Fruit fly (Drosophila melanogaster) whole organism, wandering third instar larva: Measurements from ENCODE around the gene Gpdh3.
A peak's percentile ranks its signal among the peaks of the same experiment; 100 is the strongest.

Experiments used
- CG32264 ChIP-seq: fragments of 200-800 bp; sonication (Bioruptor generic); optimal IDR thresholded peaks from 2 replicates; lab custom pipeline; 2016; ENCODE audit warnings: missing biosample characterization, missing genetic modification characterization
- CG9705 ChIP-seq: fragments of 200-800 bp; sonication (Bioruptor generic); optimal IDR thresholded peaks from 2 replicates; lab custom pipeline; 2018; ENCODE audit warnings: missing biosample characterization, mild to moderate bottlenecking, missing genetic modification characterization
- Dfd ChIP-seq: fragments of >200 bp; optimal IDR thresholded peaks from 2 replicates; lab custom pipeline; 2017; ENCODE audit warnings: missing biosample characterization, missing genetic modification characterization
- Dif ChIP-seq: fragments of 200-275, 200-300 bp; sonication (Bioruptor generic); optimal IDR thresholded peaks from 2 replicates; lab custom pipeline; 2018; ENCODE audit warnings: missing biosample characterization, missing genetic modification characterization; ENCODE audit not compliant: partially characterized antibody
- GATAd ChIP-seq: sonication (Bioruptor generic); optimal IDR thresholded peaks from 2 replicates; lab custom pipeline; 2016; ENCODE audit warnings: missing biosample characterization, missing genetic modification characterization
- HLH106 ChIP-seq: fragments of 200-800 bp; optimal IDR thresholded peaks from 3 replicates; lab custom pipeline; 2019; ENCODE audit warnings: missing biosample characterization, mild to moderate bottlenecking, missing genetic modification characterization, moderate library complexity
- Hnf4 ChIP-seq: fragments of 200-800 bp; sonication (Bioruptor generic); optimal IDR thresholded peaks from 2 replicates; lab custom pipeline; 2016; ENCODE audit warnings: missing biosample characterization, mild to moderate bottlenecking, missing genetic modification characterization
- Hr78 ChIP-seq: fragments of >200 bp; optimal IDR thresholded peaks from 2 replicates; lab custom pipeline; 2017; ENCODE audit warnings: missing biosample characterization, missing genetic modification characterization
- Hr83 ChIP-seq: fragments of 200-300 bp; sonication (Bioruptor generic); optimal IDR thresholded peaks from 2 replicates; lab custom pipeline; 2016; ENCODE audit warnings: missing biosample characterization, mild to moderate bottlenecking, missing genetic modification characterization, moderate library complexity; ENCODE audit not compliant: poor library complexity, severe bottlenecking
- Jra ChIP-seq: sonication (Bioruptor generic); optimal IDR thresholded peaks from 2 replicates; lab custom pipeline; 2016; ENCODE audit warnings: missing biosample characterization, missing genetic modification characterization
- Mio ChIP-seq: sonication (Bioruptor generic); optimal IDR thresholded peaks from 2 replicates; lab custom pipeline; 2016; ENCODE audit warnings: missing biosample characterization, missing genetic modification characterization
- Myc ChIP-seq: fragments of >200 bp; optimal IDR thresholded peaks from 2 replicates; lab custom pipeline; 2017
- N ChIP-seq: fragments of >200 bp; optimal IDR thresholded peaks from 2 replicates; lab custom pipeline; 2018; ENCODE audit warnings: missing biosample characterization, missing external identifiers, missing genetic modification characterization
- OdsH ChIP-seq: fragments of 200-800 bp; sonication (Bioruptor generic); optimal IDR thresholded peaks from 2 replicates; lab custom pipeline; 2016; ENCODE audit warnings: missing biosample characterization, mild to moderate bottlenecking, missing genetic modification characterization
- Sp1 ChIP-seq: fragments of 200-800 bp; sonication (Bioruptor generic); optimal IDR thresholded peaks from 3 replicates; lab custom pipeline; 2019; ENCODE audit warnings: missing biosample characterization, mild to moderate bottlenecking, missing genetic modification characterization, moderate library complexity
- Vsx2 ChIP-seq: fragments of 200-300, 225-300 bp; sonication (Bioruptor generic); optimal IDR thresholded peaks from 2 replicates; lab custom pipeline; 2018; ENCODE audit warnings: missing biosample characterization, missing genetic modification characterization; ENCODE audit not compliant: partially characterized antibody
- br ChIP-seq: fragments of 200-800 bp; sonication (Bioruptor generic); optimal IDR thresholded peaks from 2 replicates; lab custom pipeline; 2016; ENCODE audit warnings: missing biosample characterization, missing genetic modification characterization
- dmrt93B ChIP-seq: fragments of 200-800 bp; sonication (Bioruptor generic); optimal IDR thresholded peaks from 2 replicates; lab custom pipeline; 2018; ENCODE audit warnings: missing biosample characterization, mild to moderate bottlenecking, missing genetic modification characterization
- dsf ChIP-seq: sonication (Bioruptor generic); optimal IDR thresholded peaks from 2 replicates; lab custom pipeline; 2016; ENCODE audit warnings: missing biosample characterization, missing genetic modification characterization, borderline replicate concordance
- ey ChIP-seq: fragments of 200-800 bp; sonication (Bioruptor generic); optimal IDR thresholded peaks from 2 replicates; lab custom pipeline; 2016; ENCODE audit warnings: missing biosample characterization, missing genetic modification characterization
- foxo ChIP-seq, 2 experiments: fragments of 200-800 bp; sonication (Bioruptor generic); optimal IDR thresholded peaks; 2 replicates in 1 of 2; 3 replicates in 1 of 2; lab custom pipeline; 2016 to 2017; ENCODE audit warnings: missing biosample characterization in 2 of 2, missing genetic modification characterization in 2 of 2
- fru ChIP-seq: fragments of 200-800 bp; sonication (Bioruptor generic); optimal IDR thresholded peaks from 3 replicates; lab custom pipeline; 2016; ENCODE audit warnings: missing biosample characterization, mild to moderate bottlenecking, missing genetic modification characterization
- h ChIP-seq: fragments of 200-800 bp; sonication (Bioruptor generic); optimal IDR thresholded peaks from 3 replicates; lab custom pipeline; 2016; ENCODE audit warnings: missing biosample characterization, mild to moderate bottlenecking, missing genetic modification characterization
- lola ChIP-seq: fragments of >200 bp; optimal IDR thresholded peaks from 2 replicates; lab custom pipeline; 2017; ENCODE audit warnings: missing biosample characterization, missing genetic modification characterization
- pan ChIP-seq: fragments of >200 bp; optimal IDR thresholded peaks from 2 replicates; lab custom pipeline; 2017
- psq ChIP-seq: fragments of 200-800 bp; sonication (Bioruptor generic); optimal IDR thresholded peaks from 3 replicates; lab custom pipeline; 2017; ENCODE audit warnings: missing biosample characterization, mild to moderate bottlenecking, missing genetic modification characterization, moderate library complexity
- rgr ChIP-seq: fragments of 200-800 bp; sonication (Bioruptor generic); optimal IDR thresholded peaks from 3 replicates; lab custom pipeline; 2016; ENCODE audit warnings: missing biosample characterization, mild to moderate bottlenecking, missing genetic modification characterization
- sage ChIP-seq: fragments of 200-800 bp; sonication (Bioruptor generic); optimal IDR thresholded peaks from 2 replicates; lab custom pipeline; 2016; ENCODE audit warnings: missing biosample characterization, mild to moderate bottlenecking, missing genetic modification characterization
- sv ChIP-seq: fragments of 200-800 bp; sonication (Bioruptor generic); optimal IDR thresholded peaks from 3 replicates; lab custom pipeline; 2016; ENCODE audit warnings: missing biosample characterization, missing genetic modification characterization
- tai ChIP-seq: sonication (Bioruptor generic); optimal IDR thresholded peaks from 2 replicates; lab custom pipeline; 2016; ENCODE audit warnings: missing biosample characterization, missing genetic modification characterization
- woc ChIP-seq: sonication (Bioruptor generic); optimal IDR thresholded peaks from 2 replicates; lab custom pipeline; 2016; ENCODE audit warnings: missing biosample characterization, mild to moderate bottlenecking, missing genetic modification characterization

Gene Gpdh3

dm6 chr3R:22423996-22424395, 42.2 kb downstream of the Gpdh3 start:
- TF ChIP-seq sage: peak; percentile 41
- TF ChIP-seq CG32264 (GFP tag; lab: Kevin White, UChicago): no peak
- peak; percentile 36 for TF ChIP-seq HLH106 (tag; lab: Kevin White, UChicago)
- TF ChIP-seq Myc (lab: Kevin White, UChicago): no peak
- peak; percentile 44 for TF ChIP-seq psq (GFP tag; lab: Kevin White, UChicago)
- TF ChIP-seq GATAd (GFP tag; lab: Kevin White, UChicago): no peak
- peak; percentile 39 for TF ChIP-seq fru (GFP tag; lab: Kevin White, UChicago)
- peak; percentile 33 for TF ChIP-seq Jra (GFP tag; lab: Kevin White, UChicago)
- TF ChIP-seq woc (GFP tag; lab: Kevin White, UChicago): no peak
- peak; percentile 37 for TF ChIP-seq ey (GFP tag; lab: Kevin White, UChicago)
- TF ChIP-seq CG9705 (GFP tag; lab: Kevin White, UChicago): no peak
- peak; percentile 40 for TF ChIP-seq br (GFP tag; lab: Kevin White, UChicago)
- no peak for TF ChIP-seq dmrt93B (GFP tag; lab: Kevin White, UChicago)
- TF ChIP-seq OdsH (GFP tag; lab: Kevin White, UChicago): peak; percentile 61
- no peak for TF ChIP-seq Sp1 (GFP tag; lab: Kevin White, UChicago)
- TF ChIP-seq h: peak; percentile 51
- no peak for TF ChIP-seq sv (GFP tag; lab: Kevin White, UChicago)
- peak; percentile 58 for TF ChIP-seq rgr
- TF ChIP-seq foxo (GFP tag; optimal IDR thresholded peaks at IDR 0.05; lab: Kevin White, UChicago): peak in 1 of 2 experiments; percentile 70
- no peak for TF ChIP-seq N (GFP tag; lab: Kevin White, UChicago)

- TF ChIP-seq N (GFP tag; lab: Kevin White, UChicago) (no peak), Hnf4 (GFP tag; lab: Kevin White, UChicago) (no peak), woc (GFP tag; lab: Kevin White, UChicago) (no peak), ey (GFP tag; lab: Kevin White, UChicago) (no peak), tai (GFP tag; lab: Kevin White, UChicago) (no peak), pan (lab: Kevin White, UChicago) (no peak), Myc (lab: Kevin White, UChicago) (no peak), h (no peak), Hr83 (no peak), Mio (GFP tag; lab: Kevin White, UChicago) (no peak), Vsx2 (GFP tag; lab: Kevin White, UChicago) (no peak), Hr78 (GFP tag; lab: Kevin White, UChicago) (no peak), fru (GFP tag; lab: Kevin White, UChicago) (no peak), psq (GFP tag; lab: Kevin White, UChicago) (no peak), Dfd (GFP tag; lab: Kevin White, UChicago) (no peak), GATAd (GFP tag; lab: Kevin White, UChicago) (no peak), Jra (GFP tag; lab: Kevin White, UChicago) (no peak)
Observed at dm6 chr3R:22424602-22425190, 42.9 kb downstream of the Gpdh3 start, which contains the start of gene pinta. pinta (minus strand) TSS chr3R:22424929.

- TF ChIP-seq Mio (GFP tag; lab: Kevin White, UChicago) (no peak), GATAd (GFP tag; lab: Kevin White, UChicago) (no peak), HLH106 (tag; lab: Kevin White, UChicago) (no peak), ey (GFP tag; lab: Kevin White, UChicago) (no peak), lola (no peak), dsf (no peak), dmrt93B (GFP tag; lab: Kevin White, UChicago) (no peak), Dif (GFP tag; lab: Kevin White, UChicago) (no peak), Hr78 (GFP tag; lab: Kevin White, UChicago) (no peak), fru (GFP tag; lab: Kevin White, UChicago) (no peak)
Observed at dm6 chr3R:22432200-22432804, 50.5 kb downstream of the Gpdh3 start.

dm6 chr3R:22436050-22436449, 54.2 kb downstream of the Gpdh3 start, which contains the start of gene CG13847:
CG13847 (minus strand) TSS chr3R:22436150.
- TF ChIP-seq Dfd (GFP tag; lab: Kevin White, UChicago): no peak
- TF ChIP-seq fru (GFP tag; lab: Kevin White, UChicago): no peak
- no peak for TF ChIP-seq N (GFP tag; lab: Kevin White, UChicago)
- TF ChIP-seq psq (GFP tag; lab: Kevin White, UChicago): no peak
